Worm (Caenorhabditis elegans): ENCODE data around the gene sql-1.

- TF ChIP-seq mls-2 (tag; optimal IDR thresholded peaks at IDR 0.05): no peak
- TF ChIP-seq unc-39 (tag; optimal IDR thresholded peaks at IDR 0.05): no peak
- no peak for TF ChIP-seq unc-120 (tag; optimal IDR thresholded peaks at IDR 0.05; ENCODE audit: poor library complexity, severe bottlenecking)
Measured at ce11 chrIII:12568962-12569361, 69.6 kb downstream of the sql-1 start.

Measured in whole organism, mixed stage, embryonic.